Fruit fly (Drosophila melanogaster): Measurements from ENCODE around the gene Cyp28d2.

Gene Cyp28d2

dm6 chr2L:5242194-5242914 is 35.3 kb downstream of the Cyp28d2 start:
- no peak for TF ChIP-seq CG9948 (tag; optimal IDR thresholded peaks at IDR 0.05)
- peak; percentile 16; the same call in 1 of the 2 replicates for TF ChIP-seq Ets98B (GFP tag; IDR thresholded peaks at IDR 0.05)
- no peak for TF ChIP-seq gl (tag; optimal IDR thresholded peaks at IDR 0.05)
- TF ChIP-seq CG4496 (GFP tag; IDR thresholded peaks at IDR 0.05) = peak; percentile 31; the same call in 1 of the 3 replicates
- TF ChIP-seq CG15710 (tag; optimal IDR thresholded peaks at IDR 0.05) = no peak
- TF ChIP-seq CG32121 (GFP tag; IDR thresholded peaks at IDR 0.05) = 0 out of 2 replicates have a peak, but pooled peaks have one; percentile 37

dm6 chr2L:5245363-5245892 is 38.4 kb downstream of the Cyp28d2 start:
- TF ChIP-seq CG9948 (tag; optimal IDR thresholded peaks at IDR 0.05) (peak; percentile 18), gl (tag; optimal IDR thresholded peaks at IDR 0.05) (no peak), Snoo (tag; optimal IDR thresholded peaks at IDR 0.05) (no peak), EcR (GFP tag; optimal IDR thresholded peaks at IDR 0.05) (peak; percentile 6), Ets98B (GFP tag; IDR thresholded peaks at IDR 0.05) (no peak), CG8159 (tag; optimal IDR thresholded peaks at IDR 0.05) (peak; percentile 29), CG10348 (GFP tag; IDR thresholded peaks at IDR 0.05) (no peak), CG14655 (GFP tag; optimal IDR thresholded peaks at IDR 0.05) (peak; percentile 47), CG32121 (GFP tag; IDR thresholded peaks at IDR 0.05) (no peak), CG17806 (tag; optimal IDR thresholded peaks at IDR 0.05) (peak; percentile 26), rn (GFP tag; IDR thresholded peaks at IDR 0.05) (no peak), CG34367 (tag; optimal IDR thresholded peaks at IDR 0.05) (no peak), CG12605 (GFP tag; IDR thresholded peaks at IDR 0.05) (no peak), Pif1B (GFP tag; optimal IDR thresholded peaks at IDR 0.05) (no peak), D1 (tag; optimal IDR thresholded peaks at IDR 0.05) (no peak), CG15710 (tag; optimal IDR thresholded peaks at IDR 0.05) (peak; percentile 10), CG8301 (tag; optimal IDR thresholded peaks at IDR 0.05) (no peak), Pif1A (GFP tag; optimal IDR thresholded peaks at IDR 0.05) (peak; percentile 43), fd96Ca (GFP tag; IDR thresholded peaks at IDR 0.05) (no peak), CG4496 (GFP tag; IDR thresholded peaks at IDR 0.05) (0 out of 3 replicates have a peak, but pooled peaks have one; percentile 21)

- no peak for TF ChIP-seq CG8159 (tag; optimal IDR thresholded peaks at IDR 0.05)
- TF ChIP-seq CG17806 (tag; optimal IDR thresholded peaks at IDR 0.05) = no peak
- TF ChIP-seq CG32121 (GFP tag; IDR thresholded peaks at IDR 0.05) = no peak
- no peak for TF ChIP-seq rn (GFP tag; IDR thresholded peaks at IDR 0.05)
- TF ChIP-seq CG8301 (tag; optimal IDR thresholded peaks at IDR 0.05) = no peak
- TF ChIP-seq Pif1A (GFP tag; optimal IDR thresholded peaks at IDR 0.05) = no peak
- no peak for TF ChIP-seq CG34367 (tag; optimal IDR thresholded peaks at IDR 0.05)
- TF ChIP-seq D1 (tag; optimal IDR thresholded peaks at IDR 0.05) = no peak
- no peak for TF ChIP-seq CG12605 (GFP tag; IDR thresholded peaks at IDR 0.05)
- no peak for TF ChIP-seq CG4496 (GFP tag; IDR thresholded peaks at IDR 0.05)
- no peak for TF ChIP-seq CG9948 (tag; optimal IDR thresholded peaks at IDR 0.05)
- TF ChIP-seq Snoo (tag; optimal IDR thresholded peaks at IDR 0.05) = no peak
Observed at dm6 chr2L:5247384-5247783, 40.3 kb downstream of the Cyp28d2 start.

dm6 chr2L:5247812-5248211 is 40.7 kb downstream of the Cyp28d2 start:
- TF ChIP-seq CG15710 (tag; optimal IDR thresholded peaks at IDR 0.05) = no peak
- no peak for TF ChIP-seq CG13204 (GFP tag; optimal IDR thresholded peaks at IDR 0.05)
- no peak for TF ChIP-seq CG9948 (tag; optimal IDR thresholded peaks at IDR 0.05)

- no peak for TF ChIP-seq CG10348 (GFP tag; IDR thresholded peaks at IDR 0.05)
- TF ChIP-seq CG4496 (GFP tag; IDR thresholded peaks at IDR 0.05) = no peak
- TF ChIP-seq Pif1A (GFP tag; optimal IDR thresholded peaks at IDR 0.05) = no peak
- no peak for TF ChIP-seq CG8159 (tag; optimal IDR thresholded peaks at IDR 0.05)
- TF ChIP-seq CG8301 (tag; optimal IDR thresholded peaks at IDR 0.05) = no peak
- no peak for TF ChIP-seq CG14655 (GFP tag; optimal IDR thresholded peaks at IDR 0.05)
- TF ChIP-seq EcR (GFP tag; optimal IDR thresholded peaks at IDR 0.05) = no peak
- TF ChIP-seq Snoo (tag; optimal IDR thresholded peaks at IDR 0.05) = no peak
- TF ChIP-seq Ets98B (GFP tag; IDR thresholded peaks at IDR 0.05) = no peak
- no peak for TF ChIP-seq gl (tag; optimal IDR thresholded peaks at IDR 0.05)
- TF ChIP-seq CG9948 (tag; optimal IDR thresholded peaks at IDR 0.05) = no peak
- TF ChIP-seq CG32121 (GFP tag; IDR thresholded peaks at IDR 0.05) = no peak
- TF ChIP-seq CG12605 (GFP tag; IDR thresholded peaks at IDR 0.05) = no peak
- no peak for TF ChIP-seq D1 (tag; optimal IDR thresholded peaks at IDR 0.05)
- no peak for TF ChIP-seq CG15710 (tag; optimal IDR thresholded peaks at IDR 0.05)
- no peak for TF ChIP-seq fd96Ca (GFP tag; IDR thresholded peaks at IDR 0.05)
- TF ChIP-seq CG13204 (GFP tag; optimal IDR thresholded peaks at IDR 0.05) = no peak
Observed at dm6 chr2L:5248582-5248981, 41.5 kb downstream of the Cyp28d2 start.

dm6 chr2L:5249766-5250165 is 42.7 kb downstream of the Cyp28d2 start:
- TF ChIP-seq Pif1A (GFP tag; optimal IDR thresholded peaks at IDR 0.05) (peak; percentile 68), CG8301 (tag; optimal IDR thresholded peaks at IDR 0.05) (peak; percentile 48), Pif1B (GFP tag; optimal IDR thresholded peaks at IDR 0.05) (peak; percentile 40), CG4496 (GFP tag; IDR thresholded peaks at IDR 0.05) (peak; percentile 79), CG9948 (tag; optimal IDR thresholded peaks at IDR 0.05) (peak; percentile 16), CG34367 (tag; optimal IDR thresholded peaks at IDR 0.05) (peak; percentile 10), Snoo (tag; optimal IDR thresholded peaks at IDR 0.05) (peak; percentile 59), CG8159 (tag; optimal IDR thresholded peaks at IDR 0.05) (peak; percentile 51), EcR (GFP tag; optimal IDR thresholded peaks at IDR 0.05) (peak; percentile 52), CG13204 (GFP tag; optimal IDR thresholded peaks at IDR 0.05) (peak; percentile 37), CG15710 (tag; optimal IDR thresholded peaks at IDR 0.05) (peak; percentile 56), CG14655 (GFP tag; optimal IDR thresholded peaks at IDR 0.05) (peak; percentile 61), Ets98B (GFP tag; IDR thresholded peaks at IDR 0.05) (peak; percentile 47; the same call in 1 of the 2 replicates), CG10348 (GFP tag; IDR thresholded peaks at IDR 0.05) (no peak), gl (tag; optimal IDR thresholded peaks at IDR 0.05) (peak; percentile 20), CG12605 (GFP tag; IDR thresholded peaks at IDR 0.05) (no peak), rn (GFP tag; IDR thresholded peaks at IDR 0.05) (0 out of 2 replicates have a peak, but pooled peaks have one; percentile 16), fd96Ca (GFP tag; IDR thresholded peaks at IDR 0.05) (peak; percentile 67; the same call in 1 of the 3 replicates), CG17806 (tag; optimal IDR thresholded peaks at IDR 0.05) (peak; percentile 46), CG32121 (GFP tag; IDR thresholded peaks at IDR 0.05) (no peak), D1 (tag; optimal IDR thresholded peaks at IDR 0.05) (no peak)
